Fruit fly (Drosophila melanogaster): Measurements from ENCODE around the gene Hpr1.

- no peak for TF ChIP-seq usp (GFP tag; optimal IDR thresholded peaks at IDR 0.05)
- no peak for TF ChIP-seq Dll (optimal IDR thresholded peaks at IDR 0.05)
- TF ChIP-seq psq (optimal IDR thresholded peaks at IDR 0.05), result no peak
- no peak for TF ChIP-seq pan (optimal IDR thresholded peaks at IDR 0.05)
Measured at dm6 chr3R:5797709-5798108, 23.5 kb downstream of the Hpr1 start.

Data from whole organism.